Worm (Caenorhabditis elegans): Measurements from ENCODE around the gene skr-3.

DNA sequence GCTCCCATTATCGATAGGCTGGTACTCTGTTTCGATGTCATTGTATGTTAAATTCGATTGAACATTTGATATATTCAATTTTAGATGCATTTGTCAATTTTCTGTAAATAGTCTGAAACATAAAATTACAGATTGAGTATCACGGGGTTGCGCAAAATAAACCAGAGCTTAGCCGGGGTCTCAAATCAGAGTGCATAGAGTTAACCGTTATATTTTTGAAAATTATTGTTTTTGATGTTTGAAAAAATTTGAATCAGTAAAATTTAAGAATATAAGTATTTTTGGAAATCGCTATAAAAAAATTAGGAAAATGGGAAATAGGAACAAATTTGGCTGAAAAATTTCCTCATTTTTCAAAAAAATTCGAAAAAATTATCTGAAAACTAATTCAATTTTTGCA, 38.7 kb downstream of the skr-3 start, which contains the start of gene F10A3.17:
- TF ChIP-seq T22C8.4 (GFP tag; IDR thresholded peaks at IDR 0.05) (no peak), flt-1 (GFP tag; IDR thresholded peaks at IDR 0.05) (no peak), klf-2 (GFP tag; conservative IDR thresholded peaks at IDR 0.05) (no peak), ztf-29 (GFP tag; IDR thresholded peaks at IDR 0.05) (no peak)
